Worm (Caenorhabditis elegans) whole organism, mixed stage, embryonic: ENCODE data around the gene C16D9.8.

Experiments
- blmp-1 ChIP-seq: fragments of 150-350 bp; optimal IDR thresholded peaks from 2 replicates; lab custom pipeline; 2014; ENCODE audit warnings: missing biosample characterization, missing genetic modification characterization
- ces-1 ChIP-seq: fragments of 150-350 bp; optimal IDR thresholded peaks from 2 replicates; lab custom pipeline; 2014; ENCODE audit warnings: missing biosample characterization, missing genetic modification reagents, missing genetic modification characterization
- elt-3 ChIP-seq: fragments of 150-350 bp; optimal IDR thresholded peaks from 2 replicates; lab custom pipeline; 2014; ENCODE audit warnings: missing biosample characterization, missing genetic modification characterization
- lin-13 ChIP-seq: fragments of 150-350 bp; optimal IDR thresholded peaks from 2 replicates; lab custom pipeline; 2014; ENCODE audit warnings: missing biosample characterization, missing genetic modification characterization
- lsy-2 ChIP-seq: fragments of 150-350 bp; optimal IDR thresholded peaks from 2 replicates; lab custom pipeline; 2014; ENCODE audit warnings: missing biosample characterization, missing genetic modification characterization
- mab-5 ChIP-seq: fragments of 150-350 bp; optimal IDR thresholded peaks from 2 replicates; lab custom pipeline; 2014; ENCODE audit warnings: missing biosample characterization, missing genetic modification characterization
- nhr-2 ChIP-seq: fragments of 150-350 bp; optimal IDR thresholded peaks from 2 replicates; lab custom pipeline; 2014; ENCODE audit warnings: missing biosample characterization, missing genetic modification characterization
- unc-62 ChIP-seq: fragments of 150-350 bp; optimal IDR thresholded peaks from 2 replicates; lab custom pipeline; 2014; ENCODE audit warnings: missing biosample characterization, missing genetic modification reagents, missing genetic modification characterization

ce11 chrV:8278830-8279229 is 15.5 kb upstream of the C16D9.8 start, which contains the start of gene str-136:
- TF ChIP-seq elt-3 (tag; lab: Kevin White, UChicago) = no peak
- no peak for TF ChIP-seq lsy-2 (tag; lab: Kevin White, UChicago)
- no peak for TF ChIP-seq nhr-2
- TF ChIP-seq lin-13 (tag; lab: Kevin White, UChicago) = no peak
- no peak for TF ChIP-seq unc-62 (GFP tag; lab: Kevin White, UChicago)
- TF ChIP-seq mab-5 (tag; lab: Kevin White, UChicago) = no peak
- TF ChIP-seq ces-1 (GFP tag; lab: Kevin White, UChicago) = no peak
- TF ChIP-seq blmp-1 (tag; lab: Kevin White, UChicago) = no peak
